Worm (Caenorhabditis elegans): Measurements from ENCODE around the gene sri-63.
"Not testable (repeated sequence)": the region's sequence is repeated elsewhere in the genome, so short reads cannot be mapped to it uniquely, and the experiment has no call there.

The sri-63 gene

DNA sequence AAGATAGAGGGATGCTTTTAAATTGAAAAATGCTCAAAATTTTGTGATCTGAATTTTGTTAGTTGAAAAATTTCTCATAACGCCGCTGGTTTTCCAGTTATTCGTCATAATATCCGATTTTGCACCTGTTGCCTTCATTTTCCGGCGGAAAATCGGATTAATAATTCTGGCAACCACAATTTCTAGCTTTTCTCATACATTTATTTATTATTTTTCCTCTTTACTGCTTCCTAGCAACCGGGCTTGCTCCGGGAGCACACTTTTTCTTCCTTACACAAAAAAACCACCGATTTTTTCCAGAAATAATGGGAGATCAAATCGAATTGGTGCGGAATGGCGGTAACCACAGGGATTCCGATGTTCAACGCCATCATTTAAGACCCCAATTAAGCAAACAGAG, 19.8 kb upstream of the sri-63 start, which contains the start of gene F02E11.7:
TSS of gene F02E11.7 (plus strand) at position 301 of the 400 bp plus-strand sequence.
- no peak for TF ChIP-seq W03F9.2 (tag; optimal IDR thresholded peaks at IDR 0.05)
- TF ChIP-seq him-1 (tag; optimal IDR thresholded peaks at IDR 0.05), result no peak
- TF ChIP-seq dao-5 (tag; optimal IDR thresholded peaks at IDR 0.05), result no peak

DNA sequence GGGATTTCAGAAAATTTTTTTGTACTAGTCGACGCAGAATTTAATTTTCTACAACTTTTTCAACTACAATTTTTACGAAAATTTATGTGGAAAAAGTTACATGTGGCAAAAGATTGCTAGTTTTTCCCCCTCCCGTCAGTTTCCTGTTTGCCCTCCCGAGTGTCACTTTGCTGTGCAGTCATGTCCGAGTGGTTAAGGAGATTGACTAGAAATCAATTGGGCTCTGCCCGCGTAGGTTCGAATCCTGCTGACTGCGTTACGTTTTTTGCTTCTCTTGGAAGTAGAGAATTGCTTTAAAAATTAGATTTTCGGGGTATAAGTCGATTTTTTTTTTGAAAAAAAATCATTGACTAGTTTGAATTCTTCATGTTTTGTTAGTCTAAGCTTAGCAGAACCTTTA, 19.4 kb upstream of the sri-63 start:
- TF ChIP-seq him-1 (tag; optimal IDR thresholded peaks at IDR 0.05), result no peak
- TF ChIP-seq dao-5 (tag; optimal IDR thresholded peaks at IDR 0.05), result no peak
- TF ChIP-seq W03F9.2 (tag; optimal IDR thresholded peaks at IDR 0.05), result no peak

DNA sequence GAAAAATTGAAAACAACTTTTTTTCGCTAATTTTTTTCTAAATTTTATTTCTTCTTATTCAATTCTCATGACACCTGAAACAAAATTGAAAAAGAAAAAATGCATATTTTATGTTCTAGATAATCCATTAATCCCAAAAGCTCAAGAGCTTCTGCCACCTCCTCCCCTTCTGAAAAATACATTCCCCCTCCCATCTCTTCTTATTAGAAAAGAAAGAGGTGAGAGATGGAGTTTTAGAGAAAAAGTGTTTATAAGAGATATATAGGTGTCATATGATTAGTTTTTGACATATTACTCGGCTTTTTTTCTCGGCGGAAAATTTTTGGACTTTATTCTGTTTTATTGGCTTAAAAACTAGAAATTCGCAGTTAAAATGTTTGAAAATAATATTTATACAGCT, 16.6 kb upstream of the sri-63 start:
- TF ChIP-seq W03F9.2 (tag; optimal IDR thresholded peaks at IDR 0.05), result no peak
- no peak for TF ChIP-seq him-1 (tag; optimal IDR thresholded peaks at IDR 0.05)
- no peak for TF ChIP-seq dao-5 (tag; optimal IDR thresholded peaks at IDR 0.05)

DNA sequence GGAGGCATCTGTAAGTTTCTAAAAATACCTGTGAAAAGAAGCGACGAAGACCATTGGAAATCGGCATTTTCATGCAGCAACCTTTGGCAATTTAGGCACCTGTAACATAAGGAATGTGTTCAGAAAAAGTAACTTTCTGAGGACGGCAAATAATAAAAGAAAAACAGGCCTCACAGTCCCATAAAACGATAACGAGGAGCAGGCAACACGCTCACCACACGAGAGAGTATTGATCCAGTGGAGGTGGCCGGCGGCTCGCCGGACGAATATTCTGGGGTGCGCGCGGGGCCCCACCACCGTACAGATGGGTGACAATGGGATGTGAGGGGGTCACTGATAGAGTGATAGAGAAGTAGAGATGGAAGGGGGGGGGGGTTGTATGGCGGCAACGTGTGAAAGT, 12.2 kb upstream of the sri-63 start, which contains the start of gene F02E11.3:
TSS of gene F02E11.3 (minus strand) at position 101 of the 400 bp plus-strand sequence.
- TF ChIP-seq W03F9.2 (tag; optimal IDR thresholded peaks at IDR 0.05) (no peak), dao-5 (tag; optimal IDR thresholded peaks at IDR 0.05) (no peak), him-1 (tag; optimal IDR thresholded peaks at IDR 0.05) (no peak)

DNA sequence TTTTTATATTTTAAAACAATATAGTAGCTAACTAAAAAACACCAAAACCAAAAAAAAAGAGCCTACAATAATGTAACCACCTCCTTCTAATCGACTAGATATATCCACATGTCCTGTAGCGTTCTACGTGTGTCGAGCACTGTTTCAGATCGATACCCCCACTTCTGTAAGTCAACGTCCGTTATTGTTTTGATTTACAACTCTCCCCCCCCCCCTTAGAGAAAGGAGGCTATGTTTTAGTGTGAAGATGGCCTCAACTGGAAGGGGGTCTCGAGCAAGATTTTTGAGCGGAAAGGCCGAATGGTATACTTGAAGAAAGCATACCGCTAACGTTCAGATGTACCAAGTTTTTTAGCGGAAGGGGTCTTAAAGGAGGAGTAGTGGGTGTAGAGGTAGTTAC, 9.5 kb upstream of the sri-63 start, which contains the start of gene F02E11.4:
TSS of gene F02E11.4 (minus strand) at position 101 of the 400 bp plus-strand sequence.
- no peak for TF ChIP-seq W03F9.2 (tag; optimal IDR thresholded peaks at IDR 0.05)
- TF ChIP-seq dao-5 (tag; optimal IDR thresholded peaks at IDR 0.05), result no peak
- TF ChIP-seq him-1 (tag; optimal IDR thresholded peaks at IDR 0.05), result no peak

DNA sequence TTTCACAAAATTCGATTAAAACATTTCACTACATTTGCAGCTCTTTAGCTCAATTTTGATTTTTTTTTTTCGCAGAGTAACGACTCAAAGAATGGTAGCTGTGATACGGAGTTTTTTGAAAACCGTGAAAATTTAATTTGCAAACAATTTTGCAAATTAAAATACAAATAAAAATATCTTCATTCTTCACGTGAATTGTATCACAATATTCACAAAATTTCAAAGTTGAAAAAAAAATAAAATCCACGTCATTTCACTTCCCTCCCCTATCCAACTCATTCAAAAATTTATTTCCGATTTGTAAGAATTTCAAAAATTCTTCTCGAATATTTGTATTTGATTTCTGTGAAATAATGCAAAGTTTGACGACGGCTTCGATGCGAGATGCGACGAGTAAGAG, 8.5 kb upstream of the sri-63 start, which contains the start of gene wht-4:
TSS of gene wht-4 (plus strand) at position 301 of the 400 bp plus-strand sequence.
- TF ChIP-seq W03F9.2 (tag; optimal IDR thresholded peaks at IDR 0.05) (no peak), dao-5 (tag; optimal IDR thresholded peaks at IDR 0.05) (no peak), him-1 (tag; optimal IDR thresholded peaks at IDR 0.05) (no peak)

DNA sequence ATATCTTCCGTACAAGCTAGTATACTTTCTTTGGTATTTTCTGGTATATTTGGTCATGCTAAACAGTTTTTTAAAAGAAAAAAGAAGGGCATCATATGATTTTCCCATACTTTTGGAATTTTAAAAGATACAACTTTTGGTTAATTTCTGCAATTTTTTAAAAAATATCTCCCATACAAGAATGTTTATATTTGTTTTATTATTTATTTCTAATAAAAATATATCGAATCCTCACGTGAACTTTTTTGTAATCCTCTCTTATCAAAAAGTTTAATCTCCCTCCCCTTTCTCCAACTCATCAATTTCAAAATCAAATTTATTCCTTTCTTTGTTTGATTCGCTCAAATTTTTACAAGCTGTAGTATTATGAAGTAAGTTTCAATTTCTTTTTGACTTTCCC, 4.8 kb upstream of the sri-63 start, which contains the start of gene nep-13:
TSS of gene nep-13 (plus strand) at position 301 of the 400 bp plus-strand sequence.
- TF ChIP-seq dao-5 (tag; optimal IDR thresholded peaks at IDR 0.05) (no peak), W03F9.2 (tag; optimal IDR thresholded peaks at IDR 0.05) (no peak), him-1 (tag; optimal IDR thresholded peaks at IDR 0.05) (no peak)

DNA sequence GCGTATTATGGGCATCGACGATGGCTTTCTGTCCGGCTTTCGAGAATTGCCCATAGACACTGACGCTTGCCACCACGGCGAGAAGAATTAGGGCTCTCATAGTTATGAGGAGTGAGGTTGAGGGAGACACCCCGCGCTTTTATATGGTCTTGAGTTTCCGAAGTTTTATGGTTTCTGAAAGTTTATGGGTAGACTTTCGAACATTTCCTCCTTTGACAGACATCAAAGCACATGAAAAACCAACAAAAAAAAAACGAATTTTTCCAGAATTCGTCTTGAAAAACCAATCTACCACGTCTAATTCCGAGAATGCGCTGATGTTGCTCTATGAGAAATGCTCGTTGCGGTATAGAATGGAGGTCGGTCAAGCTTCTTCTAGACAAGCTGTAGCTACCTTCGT, 2.6 kb upstream of the sri-63 start, which contains the start of gene scl-15:
TSS of gene scl-15 (minus strand) at position 101 of the 400 bp plus-strand sequence.
- TF ChIP-seq him-1 (tag; optimal IDR thresholded peaks at IDR 0.05) (no peak), W03F9.2 (tag; optimal IDR thresholded peaks at IDR 0.05) (no peak), dao-5 (tag; optimal IDR thresholded peaks at IDR 0.05) (no peak)

DNA sequence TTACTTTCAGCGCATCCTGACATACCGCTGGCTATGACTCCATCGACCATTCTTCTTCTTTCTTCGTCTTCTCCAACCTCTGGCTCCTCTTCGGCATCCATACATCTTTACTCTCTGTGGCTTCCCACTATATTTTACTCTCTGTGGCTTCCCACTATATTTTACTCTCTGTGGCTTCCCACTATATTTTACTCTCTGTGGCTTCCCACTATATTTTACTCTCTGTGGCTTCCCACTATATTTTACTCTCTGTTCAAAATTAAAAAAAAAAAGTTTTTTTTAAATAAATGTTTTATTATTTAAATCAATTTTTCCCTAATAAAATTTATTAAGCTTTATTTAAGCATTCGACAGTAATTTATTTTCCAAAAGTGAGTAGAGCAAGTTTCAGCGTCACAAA, 3.4 kb downstream of the sri-63 start, which contains the start of gene F39E9.14:
TSS of gene F39E9.14 (minus strand) at position 101 of the 400 bp plus-strand sequence.
- TF ChIP-seq dao-5, him-1, W03F9.2 (tag; optimal IDR thresholded peaks at IDR 0.05): not testable (repeated sequence)

DNA sequence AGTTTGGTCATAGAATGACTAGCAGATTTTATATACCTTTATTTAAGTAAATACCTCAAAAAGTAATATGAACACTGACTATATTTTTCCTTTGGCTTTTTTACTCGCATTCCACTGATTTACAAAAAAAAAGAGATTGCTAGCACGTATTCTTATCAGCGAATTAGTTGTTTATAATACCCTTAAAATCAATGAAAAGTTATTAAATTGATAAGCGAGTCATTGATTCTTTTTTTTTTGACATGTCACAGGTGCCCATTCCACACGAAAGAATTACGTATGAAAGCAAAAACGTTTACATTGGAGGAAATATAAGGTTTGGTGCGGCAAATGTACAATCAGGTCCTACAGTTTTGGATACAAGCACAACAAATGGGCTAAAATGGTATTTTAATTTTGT, 8.0 kb downstream of the sri-63 start, which contains the start of gene btb-17:
TSS of gene btb-17 (plus strand) at position 213 of the 400 bp plus-strand sequence.
- no peak for TF ChIP-seq dao-5 (tag; optimal IDR thresholded peaks at IDR 0.05)
- no peak for TF ChIP-seq him-1 (tag; optimal IDR thresholded peaks at IDR 0.05)
- TF ChIP-seq W03F9.2 (tag; optimal IDR thresholded peaks at IDR 0.05), result no peak

DNA sequence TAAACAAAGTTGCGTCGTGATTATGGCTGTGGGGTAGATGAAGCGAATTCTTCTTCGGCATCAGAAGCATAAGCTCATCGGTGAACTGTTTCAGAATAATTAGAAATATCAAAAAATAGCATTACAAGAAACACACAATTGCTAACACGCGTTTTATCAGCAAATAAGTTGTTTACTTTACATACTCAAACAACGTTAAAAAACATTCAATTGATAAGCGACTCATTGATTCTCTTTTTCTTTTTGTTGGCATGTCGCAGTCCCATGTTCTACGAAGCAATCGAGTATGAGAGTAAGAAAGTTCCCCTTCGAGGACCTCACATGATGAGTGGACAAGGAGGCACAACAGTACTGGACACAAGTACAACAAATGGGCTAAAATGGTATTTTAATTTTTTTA, 9.5 kb downstream of the sri-63 start, which contains the start of gene btb-16:
TSS of gene btb-16 (plus strand) at position 240 of the 400 bp plus-strand sequence.
- TF ChIP-seq dao-5 (tag; optimal IDR thresholded peaks at IDR 0.05) (no peak), W03F9.2 (tag; optimal IDR thresholded peaks at IDR 0.05) (no peak), him-1 (tag; optimal IDR thresholded peaks at IDR 0.05) (no peak)

DNA sequence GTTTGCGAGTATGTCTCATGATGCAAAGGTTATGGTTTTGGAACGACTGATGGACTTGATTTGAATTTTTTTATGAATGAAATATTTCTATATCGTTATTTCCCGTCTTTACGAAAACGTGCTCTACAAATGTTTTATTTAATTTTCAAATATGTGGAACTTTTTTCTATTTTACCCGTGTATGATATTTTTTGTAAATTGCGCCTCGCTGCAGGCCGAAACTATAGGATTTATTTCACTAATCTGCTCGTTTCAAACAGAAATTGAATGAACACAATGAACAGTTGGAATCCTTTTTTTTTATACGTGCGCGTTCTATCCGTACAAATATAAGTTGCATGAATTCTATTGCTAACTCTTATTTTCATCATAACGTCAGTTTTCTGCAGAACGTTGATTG, 10.7 kb downstream of the sri-63 start, which contains the start of gene btb-18:
TSS of gene btb-18 (plus strand) at position 301 of the 400 bp plus-strand sequence.
- TF ChIP-seq W03F9.2 (tag; optimal IDR thresholded peaks at IDR 0.05), result no peak
- no peak for TF ChIP-seq dao-5 (tag; optimal IDR thresholded peaks at IDR 0.05)
- no peak for TF ChIP-seq him-1 (tag; optimal IDR thresholded peaks at IDR 0.05)

DNA sequence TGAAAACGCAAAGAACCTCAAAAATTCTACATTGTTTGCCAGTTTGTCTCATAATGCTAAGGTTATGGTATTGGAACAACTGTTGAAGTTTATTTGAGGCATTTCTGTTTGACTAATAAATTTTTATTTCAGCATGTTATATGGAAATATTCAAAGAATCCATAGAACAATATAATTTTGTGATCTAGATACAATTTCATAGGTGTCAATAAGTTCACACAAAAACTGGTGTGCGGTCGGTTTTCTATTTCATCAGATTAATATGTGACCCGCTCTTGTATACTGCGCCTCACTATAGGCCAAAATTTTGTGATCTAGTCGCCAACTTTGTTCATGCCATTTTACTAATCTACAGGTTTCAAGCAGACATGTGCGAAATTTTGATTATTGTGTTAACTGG, 12.3 kb downstream of the sri-63 start, which contains the start of gene btb-22:
TSS of gene btb-22 (plus strand) at position 301 of the 400 bp plus-strand sequence.
- TF ChIP-seq W03F9.2 (tag; optimal IDR thresholded peaks at IDR 0.05), result no peak
- no peak for TF ChIP-seq dao-5 (tag; optimal IDR thresholded peaks at IDR 0.05)
- TF ChIP-seq him-1 (tag; optimal IDR thresholded peaks at IDR 0.05), result no peak

DNA sequence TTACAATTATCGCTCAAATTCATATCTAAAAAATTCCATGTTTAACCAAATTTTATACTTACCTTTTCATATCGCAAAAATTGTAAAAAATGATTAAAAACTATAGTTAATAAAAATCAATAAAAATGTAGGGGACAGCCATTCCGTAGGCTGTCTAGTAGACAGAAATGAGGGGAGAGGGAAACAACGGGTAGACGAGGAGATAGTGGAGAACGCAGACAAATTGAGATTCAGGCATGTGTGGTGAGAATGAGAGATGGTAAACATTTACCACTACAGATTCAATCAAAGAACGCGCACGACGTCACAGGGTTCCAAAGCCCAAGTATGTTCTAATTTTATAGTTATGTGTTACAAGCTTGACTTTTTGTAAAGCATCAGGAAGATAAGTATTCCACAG, 16.4 kb downstream of the sri-63 start:
- no peak for TF ChIP-seq him-1 (tag; optimal IDR thresholded peaks at IDR 0.05)
- TF ChIP-seq W03F9.2 (tag; optimal IDR thresholded peaks at IDR 0.05), result no peak
- no peak for TF ChIP-seq dao-5 (tag; optimal IDR thresholded peaks at IDR 0.05)

All from whole organism, L4/young adult.